Worm (Caenorhabditis elegans): ENCODE measurements around the gene tbcb-1.

ce11 chrV:13566967-13567366 lies 25.0 kb upstream of the tbcb-1 start:
- no peak for TF ChIP-seq unc-55 (GFP tag; optimal IDR thresholded peaks at IDR 0.05)
- TF ChIP-seq ceh-82 (tag; optimal IDR thresholded peaks at IDR 0.05): no peak
- TF ChIP-seq nhr-77 (tag; optimal IDR thresholded peaks at IDR 0.05): no peak
- TF ChIP-seq elt-1 (tag; optimal IDR thresholded peaks at IDR 0.05): no peak
- no peak for TF ChIP-seq unc-62 (GFP tag; optimal IDR thresholded peaks at IDR 0.05)
- TF ChIP-seq nhr-237 (tag; optimal IDR thresholded peaks at IDR 0.05): no peak
- TF ChIP-seq ceh-16 (tag; optimal IDR thresholded peaks at IDR 0.05): no peak
- TF ChIP-seq nhr-11 (tag; optimal IDR thresholded peaks at IDR 0.05): no peak
- no peak for TF ChIP-seq F13H6.1 (tag; optimal IDR thresholded peaks at IDR 0.05)
- TF ChIP-seq lin-13 (GFP tag; optimal IDR thresholded peaks at IDR 0.05): no peak
- TF ChIP-seq fos-1 (tag; optimal IDR thresholded peaks at IDR 0.05): no peak
- TF ChIP-seq alr-1 (tag; optimal IDR thresholded peaks at IDR 0.05): no peak

Measured in whole organism, L2 larva.